Fruit fly (Drosophila melanogaster): ENCODE results near the gene CDK2AP1.

DNA sequence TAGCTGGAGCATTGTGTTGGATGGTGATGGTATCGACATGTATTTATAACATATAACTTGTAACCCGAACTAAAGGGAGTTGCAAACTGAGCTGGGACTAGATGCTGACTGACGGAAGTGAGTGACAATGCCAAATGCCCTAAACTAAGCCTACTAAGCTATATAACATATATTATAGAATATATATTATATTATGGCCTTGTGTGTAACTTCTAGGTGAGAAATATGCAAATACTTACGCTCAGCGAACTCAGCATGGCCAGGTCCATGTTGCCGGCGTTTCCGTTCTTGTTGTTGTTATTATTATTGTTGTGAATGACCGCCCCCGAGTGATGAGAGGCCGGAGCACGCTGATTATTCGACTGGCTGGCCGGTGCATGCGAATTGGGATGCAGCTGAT, 5.3 kb upstream of the CDK2AP1 start, which contains the start of gene CG44385:
- no peak for TF ChIP-seq CG8478 (optimal IDR thresholded peaks at IDR 0.05)
- no peak for TF ChIP-seq EcR (GFP tag; optimal IDR thresholded peaks at IDR 0.05)
- no peak for TF ChIP-seq psq (optimal IDR thresholded peaks at IDR 0.05)
- no peak for TF ChIP-seq Dll (optimal IDR thresholded peaks at IDR 0.05)
- TF ChIP-seq pan (optimal IDR thresholded peaks at IDR 0.05), result no peak
- no peak for TF ChIP-seq usp (GFP tag; optimal IDR thresholded peaks at IDR 0.05)
